Worm (Caenorhabditis elegans) whole organism, late embryonic: ENCODE measurements around the gene ets-6.

Source experiments
- C38D4.7 ChIP-seq: fragments of 200-800 bp; sonication (Bioruptor generic); optimal IDR thresholded peaks from 2 replicates; lab custom pipeline; 2018; ENCODE audit warnings: mild to moderate bottlenecking, missing genetic modification characterization, moderate library complexity, missing compliant biosample characterization
- ceh-6 ChIP-seq: fragments of 200-800 bp; sonication (Bioruptor generic); optimal IDR thresholded peaks from 2 replicates; lab custom pipeline; 2018; ENCODE audit warnings: mild to moderate bottlenecking, missing genetic modification characterization, missing compliant biosample characterization

ce11 chrV:7590454-7590853 lies 10.1 kb upstream of the ets-6 start, which contains the start of gene C50E3.6:
- no peak for TF ChIP-seq C38D4.7 (GFP tag; lab: Kevin White, UChicago)
- no peak for TF ChIP-seq ceh-6 (GFP tag; lab: Kevin White, UChicago)
